Worm (Caenorhabditis elegans) whole organism, mixed stage, embryonic: ENCODE results near the gene vps-45.
A peak's percentile ranks its signal among the peaks of the same experiment; 100 is the strongest.

Source experiments
- M03D4.4 ChIP-seq: sonication (generic microtip); optimal IDR thresholded peaks from 2 replicates; lab custom pipeline; 2017; ENCODE audit warnings: mild to moderate bottlenecking, missing genetic modification characterization, missing compliant biosample characterization
- bed-3 ChIP-seq: fragments of 200-800 bp; sonication (Bioruptor generic); optimal IDR thresholded peaks from 3 replicates; lab custom pipeline; 2018; ENCODE audit warnings: mild to moderate bottlenecking, missing genetic modification characterization, moderate library complexity, missing compliant biosample characterization
- ceh-39 ChIP-seq: fragments of 150-350 bp; optimal IDR thresholded peaks from 2 replicates; lab custom pipeline; 2014; ENCODE audit warnings: missing biosample characterization, missing genetic modification characterization
- ceh-43 ChIP-seq: fragments of 200-800 bp; sonication (Bioruptor generic); optimal IDR thresholded peaks from 2 replicates; lab custom pipeline; 2018; ENCODE audit warnings: mild to moderate bottlenecking, missing genetic modification characterization, moderate library complexity, missing compliant biosample characterization
- ces-1 ChIP-seq: fragments of 150-350 bp; optimal IDR thresholded peaks from 2 replicates; lab custom pipeline; 2014; ENCODE audit warnings: missing biosample characterization, missing genetic modification reagents, missing genetic modification characterization
- cnd-1 ChIP-seq: fragments of 200-800 bp; sonication (Bioruptor generic); optimal IDR thresholded peaks from 2 replicates; lab custom pipeline; 2018; ENCODE audit warnings: mild to moderate bottlenecking, missing genetic modification characterization, missing compliant biosample characterization
- drap-1 ChIP-seq: fragments of 200-800 bp; sonication (Bioruptor generic); optimal IDR thresholded peaks from 3 replicates; lab custom pipeline; 2018; ENCODE audit warnings: mild to moderate bottlenecking, missing genetic modification characterization, missing compliant biosample characterization
- elt-1 ChIP-seq: sonication (generic microtip); optimal IDR thresholded peaks from 2 replicates; lab custom pipeline; 2017; ENCODE audit warnings: missing genetic modification characterization, mild to moderate bottlenecking, missing compliant biosample characterization, antibody characterized with exemption, moderate library complexity, borderline replicate concordance; ENCODE audit not compliant: insufficient read depth
- elt-3 ChIP-seq: fragments of 150-350 bp; optimal IDR thresholded peaks from 2 replicates; lab custom pipeline; 2014; ENCODE audit warnings: missing biosample characterization, missing genetic modification characterization
- flh-1 ChIP-seq: fragments of 200-800 bp; sonication (Bioruptor generic); optimal IDR thresholded peaks from 2 replicates; lab custom pipeline; 2018; ENCODE audit warnings: mild to moderate bottlenecking, missing genetic modification characterization, moderate library complexity, missing compliant biosample characterization
- ham-2 ChIP-seq: fragments of 200-800 bp; sonication (Bioruptor generic); optimal IDR thresholded peaks from 2 replicates; lab custom pipeline; 2018; ENCODE audit warnings: mild to moderate bottlenecking, missing genetic modification characterization, missing compliant biosample characterization
- hlh-1 ChIP-seq: fragments of 150-350 bp; optimal IDR thresholded peaks from 2 replicates; lab custom pipeline; 2014; ENCODE audit warnings: missing biosample characterization, missing genetic modification reagents, missing genetic modification characterization
- lin-13 ChIP-seq: fragments of 150-350 bp; optimal IDR thresholded peaks from 2 replicates; lab custom pipeline; 2014; ENCODE audit warnings: missing biosample characterization, missing genetic modification characterization
- lin-32 ChIP-seq: fragments of 200-800 bp; sonication (Bioruptor generic); optimal IDR thresholded peaks from 2 replicates; lab custom pipeline; 2018; ENCODE audit warnings: mild to moderate bottlenecking, missing genetic modification characterization, missing compliant biosample characterization
- lsy-2 ChIP-seq: fragments of 150-350 bp; optimal IDR thresholded peaks from 2 replicates; lab custom pipeline; 2014; ENCODE audit warnings: missing biosample characterization, missing genetic modification characterization
- mab-5 ChIP-seq: fragments of 150-350 bp; optimal IDR thresholded peaks from 2 replicates; lab custom pipeline; 2014; ENCODE audit warnings: missing biosample characterization, missing genetic modification characterization
- mep-1 ChIP-seq: fragments of 150-350 bp; optimal IDR thresholded peaks from 2 replicates; lab custom pipeline; 2017; ENCODE audit warnings: missing biosample characterization, missing genetic modification reagents, missing genetic modification characterization, inconsistent platforms
- mls-2 ChIP-seq: sonication (generic microtip); optimal IDR thresholded peaks from 2 replicates; lab custom pipeline; 2016; ENCODE audit warnings: mild to moderate bottlenecking, missing genetic modification characterization, moderate library complexity, missing compliant biosample characterization
- nhr-12 ChIP-seq: fragments of 150-350 bp; optimal IDR thresholded peaks from 2 replicates; lab custom pipeline; 2014; ENCODE audit warnings: missing biosample characterization, missing genetic modification characterization
- nhr-237 ChIP-seq: fragments of 150-350 bp; optimal IDR thresholded peaks from 2 replicates; lab custom pipeline; 2014; ENCODE audit warnings: missing biosample characterization, missing genetic modification characterization
- nhr-28 ChIP-seq: fragments of 150-350 bp; optimal IDR thresholded peaks from 2 replicates; lab custom pipeline; 2014; ENCODE audit warnings: missing biosample characterization, missing genetic modification characterization
- pha-4 ChIP-seq: fragments of 150-350 bp; optimal IDR thresholded peaks from 2 replicates; lab custom pipeline; 2018; ENCODE audit warnings: missing biosample characterization, missing genetic modification reagents, missing genetic modification characterization
- sem-2 ChIP-seq: fragments of 200-800 bp; sonication (Bioruptor generic); optimal IDR thresholded peaks from 2 replicates; lab custom pipeline; 2018; ENCODE audit warnings: mild to moderate bottlenecking, missing genetic modification characterization, missing compliant biosample characterization
- sptf-1 ChIP-seq: sonication (generic microtip); optimal IDR thresholded peaks from 2 replicates; lab custom pipeline; 2017; ENCODE audit warnings: mild to moderate bottlenecking, missing genetic modification characterization, moderate library complexity, missing compliant biosample characterization
- tbx-8 ChIP-seq: fragments of 200-800 bp; sonication (Bioruptor generic); optimal IDR thresholded peaks from 2 replicates; lab custom pipeline; 2018; ENCODE audit warnings: mild to moderate bottlenecking, missing genetic modification characterization, moderate library complexity, missing compliant biosample characterization
- unc-120 ChIP-seq: sonication (generic microtip); optimal IDR thresholded peaks from 2 replicates; lab custom pipeline; 2017; ENCODE audit warnings: missing genetic modification characterization, missing compliant biosample characterization; ENCODE audit not compliant: poor library complexity, severe bottlenecking
- unc-39 ChIP-seq: fragments of 150-350 bp; optimal IDR thresholded peaks from 2 replicates; lab custom pipeline; 2014; ENCODE audit warnings: missing biosample characterization, missing genetic modification characterization
- unc-62 ChIP-seq: fragments of 150-350 bp; optimal IDR thresholded peaks from 2 replicates; lab custom pipeline; 2014; ENCODE audit warnings: missing biosample characterization, missing genetic modification reagents, missing genetic modification characterization
- zip-8 ChIP-seq: fragments of 150-350 bp; optimal IDR thresholded peaks from 2 replicates; lab custom pipeline; 2014; ENCODE audit warnings: missing biosample characterization, missing genetic modification characterization
- ztf-11 ChIP-seq: fragments of 150-350 bp; optimal IDR thresholded peaks from 2 replicates; lab custom pipeline; 2014; ENCODE audit warnings: missing biosample characterization, missing genetic modification characterization

vps-45 gene

DNA sequence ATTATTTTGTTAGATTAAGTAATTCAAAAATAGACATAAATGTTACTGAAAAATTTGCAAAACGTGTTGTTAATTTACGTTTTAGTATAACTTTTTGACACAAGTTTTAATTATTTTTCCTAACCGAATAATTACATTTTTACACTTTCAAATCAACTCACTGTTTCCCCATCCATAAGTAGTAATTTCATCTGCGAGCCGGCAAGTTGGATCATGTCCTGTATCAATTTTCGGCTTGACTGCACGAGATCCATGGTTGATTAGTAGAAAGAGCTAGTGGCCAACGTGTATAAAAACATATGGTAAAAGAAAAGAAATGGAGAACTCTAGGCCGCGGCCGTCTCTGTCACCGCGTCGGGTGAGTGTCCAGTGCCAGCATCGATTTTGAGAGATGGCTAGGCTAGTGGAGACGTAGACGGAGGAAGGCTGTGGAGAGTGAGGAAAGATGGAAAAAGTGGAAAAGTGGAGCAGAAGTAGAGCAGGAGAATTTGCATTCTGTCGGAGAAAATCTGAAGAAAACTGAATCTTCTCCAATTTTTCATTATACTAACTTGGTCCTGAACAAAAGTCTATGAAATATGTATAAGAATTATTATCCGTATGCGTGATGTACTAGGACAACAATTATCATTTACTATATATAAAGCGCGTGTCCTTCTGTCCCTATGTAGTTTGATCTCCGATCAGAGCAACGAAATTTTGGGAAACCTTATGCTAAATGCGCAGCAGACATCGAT lies at the start of gene vps-45:
Gene vps-45, minus strand, starts transcription at position 350 of the 737 bp plus-strand sequence.
- peak; percentile 8 for TF ChIP-seq unc-120 (tag; lab: Kevin White, UChicago)
- TF ChIP-seq ham-2 = peak; percentile 37
- TF ChIP-seq lsy-2 (tag; lab: Kevin White, UChicago) = peak; percentile 32
- TF ChIP-seq ces-1 = peak; percentile 44
- peak; percentile 26 for TF ChIP-seq lin-32 (GFP tag; lab: Kevin White, UChicago)
- peak; percentile 16 for TF ChIP-seq mls-2 (tag; lab: Kevin White, UChicago)
- TF ChIP-seq ztf-11 = no peak
- TF ChIP-seq sem-2 (GFP tag; lab: Kevin White, UChicago) = no peak

- TF ChIP-seq ces-1 = peak; percentile 62
- no peak for TF ChIP-seq lsy-2 (tag; lab: Kevin White, UChicago)
- TF ChIP-seq tbx-8 (GFP tag; lab: Kevin White, UChicago) = no peak
- no peak for TF ChIP-seq mep-1 (tag; lab: Kevin White, UChicago)
- peak; percentile 58 for TF ChIP-seq cnd-1 (tag; lab: Kevin White, UChicago)
- TF ChIP-seq unc-39 (tag; lab: Kevin White, UChicago) = no peak
- peak; percentile 25 for TF ChIP-seq unc-120 (tag; lab: Kevin White, UChicago)
- no peak for TF ChIP-seq lin-13
- TF ChIP-seq ham-2 = peak; percentile 49
- TF ChIP-seq mls-2 (tag; lab: Kevin White, UChicago) = peak; percentile 75
- TF ChIP-seq mab-5 = no peak
- TF ChIP-seq flh-1 (GFP tag; lab: Kevin White, UChicago) = no peak
- no peak for TF ChIP-seq sem-2 (GFP tag; lab: Kevin White, UChicago)
- TF ChIP-seq nhr-237 (tag; lab: Kevin White, UChicago) = no peak
- peak; percentile 25 for TF ChIP-seq drap-1 (GFP tag; lab: Kevin White, UChicago)
- peak; percentile 21 for TF ChIP-seq hlh-1 (tag; lab: Kevin White, UChicago)
- no peak for TF ChIP-seq zip-8
- TF ChIP-seq lin-32 (GFP tag; lab: Kevin White, UChicago) = no peak
- TF ChIP-seq ceh-39 (tag; lab: Kevin White, UChicago) = no peak
- peak; percentile 43 for TF ChIP-seq M03D4.4 (tag; lab: Kevin White, UChicago)
- TF ChIP-seq elt-1 (tag; lab: Kevin White, UChicago) = no peak
- TF ChIP-seq sptf-1 (tag; lab: Kevin White, UChicago) = peak; percentile 13
These were observed 47.2 kb upstream of the vps-45 start for ce11 chrX:1021835-1022311.

ce11 chrX:1018586-1018985 lies 43.9 kb upstream of the vps-45 start:
- TF ChIP-seq M03D4.4 (tag; lab: Kevin White, UChicago) (peak; percentile 12), elt-3 (tag; lab: Kevin White, UChicago) (no peak), mep-1 (tag; lab: Kevin White, UChicago) (no peak), mab-5 (no peak), nhr-237 (tag; lab: Kevin White, UChicago) (peak; percentile 2), tbx-8 (GFP tag; lab: Kevin White, UChicago) (no peak), mls-2 (tag; lab: Kevin White, UChicago) (peak; percentile 40), nhr-28 (tag; lab: Kevin White, UChicago) (no peak), drap-1 (GFP tag; lab: Kevin White, UChicago) (no peak), bed-3 (GFP tag; lab: Kevin White, UChicago) (no peak), unc-120 (tag; lab: Kevin White, UChicago) (no peak), lsy-2 (tag; lab: Kevin White, UChicago) (no peak), elt-1 (tag; lab: Kevin White, UChicago) (no peak), ces-1 (peak; percentile 99), nhr-12 (no peak), zip-8 (no peak), ceh-39 (tag; lab: Kevin White, UChicago) (no peak), sem-2 (GFP tag; lab: Kevin White, UChicago) (no peak), lin-13 (no peak), cnd-1 (tag; lab: Kevin White, UChicago) (no peak), ceh-43 (GFP tag; lab: Kevin White, UChicago) (no peak), lin-32 (GFP tag; lab: Kevin White, UChicago) (no peak), unc-62 (GFP tag; lab: Kevin White, UChicago) (no peak), ztf-11 (no peak), pha-4 (tag; lab: Kevin White, UChicago) (no peak), unc-39 (tag; lab: Kevin White, UChicago) (no peak)
